Fruit fly (Drosophila melanogaster): ENCODE results near the gene ND-20L.

Gene ND-20L

DNA sequence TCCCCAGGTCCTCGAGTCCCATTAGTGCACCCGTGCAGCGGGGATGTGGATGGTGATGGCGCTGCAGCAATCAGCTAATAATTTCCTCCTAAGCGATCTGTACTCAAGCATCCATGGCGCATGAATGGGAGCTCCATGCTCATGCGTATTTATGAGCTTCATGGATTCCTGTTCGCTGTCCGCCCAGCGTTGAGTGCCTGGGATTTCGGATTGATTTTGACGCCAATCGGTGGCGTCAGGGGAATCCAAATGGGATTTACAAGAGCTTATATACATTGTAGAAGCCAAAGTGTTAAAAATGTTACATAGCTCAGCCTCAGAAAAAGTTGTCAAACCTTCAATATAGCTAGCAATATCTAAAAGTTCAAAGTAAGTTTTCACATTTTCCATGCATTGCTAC is at the start of gene ND-20L:
Gene ND-20L, plus strand, starts transcription at position 301 of the 400 bp plus-strand sequence.
- TF ChIP-seq NFAT (GFP tag; IDR thresholded peaks at IDR 0.05) (0 out of 2 replicates have a peak, but pooled peaks have one; percentile 8), CG8924 (tag; optimal IDR thresholded peaks at IDR 0.05) (no peak)

DNA sequence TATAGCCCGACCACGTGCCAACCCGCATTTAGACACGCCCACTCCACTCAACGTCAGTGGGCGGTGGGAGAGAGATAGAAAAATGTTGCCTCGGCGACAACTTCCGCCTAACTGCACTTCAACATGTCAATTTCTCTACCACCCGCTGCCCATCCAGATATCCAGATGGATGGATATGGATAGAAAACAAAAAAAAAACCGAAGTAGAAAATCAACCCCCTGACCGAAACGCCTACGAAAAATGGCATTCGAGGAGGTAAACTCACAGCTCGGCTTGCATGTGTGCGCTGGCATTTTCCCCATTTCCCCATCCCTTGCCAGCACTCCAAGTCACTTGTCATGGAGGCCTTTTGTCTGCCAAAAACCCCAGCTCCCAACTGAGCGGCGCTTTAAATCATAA is 48.8 kb upstream of the ND-20L start:
- TF ChIP-seq bab2 (GFP tag; optimal IDR thresholded peaks at IDR 0.05) (no peak), CG7556 (GFP tag; optimal IDR thresholded peaks at IDR 0.05) (no peak), nerfin-1 (tag; optimal IDR thresholded peaks at IDR 0.05) (peak; percentile 63), lov (optimal IDR thresholded peaks at IDR 0.05) (no peak), lov (GFP tag; IDR thresholded peaks at IDR 0.05) (no peak), Kr (GFP tag; optimal IDR thresholded peaks at IDR 0.05) (peak; percentile 4), maf-S (GFP tag; optimal IDR thresholded peaks at IDR 0.05) (no peak), CG2120 (GFP tag; optimal IDR thresholded peaks at IDR 0.05) (no peak), Hey (tag; optimal IDR thresholded peaks at IDR 0.05) (peak; percentile 28), CG9215 (GFP tag; IDR thresholded peaks at IDR 0.05) (no peak), sisA (GFP tag; IDR thresholded peaks at IDR 0.05) (no peak), sqz (GFP tag; optimal IDR thresholded peaks at IDR 0.05) (peak; percentile 53), Ets65A (GFP tag) (peak; percentile 79)

DNA sequence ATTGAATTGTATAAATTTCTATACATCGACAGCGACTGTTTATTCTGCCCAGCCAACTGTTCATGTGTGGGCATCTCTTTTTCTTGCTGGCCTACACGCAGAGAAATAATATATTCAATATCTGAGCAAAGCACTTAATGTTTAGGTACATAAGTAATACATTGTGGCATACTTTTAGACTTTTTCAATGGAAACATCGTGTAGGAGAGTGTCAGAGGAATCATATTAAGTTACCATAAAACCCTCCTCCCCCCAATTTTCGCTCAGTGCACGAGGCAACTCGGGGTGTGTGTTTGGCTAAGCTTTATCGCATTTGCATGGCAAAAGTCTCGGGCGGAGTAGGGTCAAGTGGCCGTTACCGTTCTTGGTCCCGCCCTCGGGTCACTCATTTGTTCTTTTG is 45.4 kb upstream of the ND-20L start:
- TF ChIP-seq CG1792 (GFP tag; optimal IDR thresholded peaks at IDR 0.05) (no peak), caup (GFP tag; optimal IDR thresholded peaks at IDR 0.05; ENCODE audit: severe bottlenecking) (no peak), odd (GFP tag; optimal IDR thresholded peaks at IDR 0.05) (no peak), slbo (GFP tag; IDR thresholded peaks at IDR 0.05) (peak; percentile 48; the same call in 1 of the 2 replicates), Med (GFP tag) (no peak), Dad (GFP tag; optimal IDR thresholded peaks at IDR 0.05) (no peak), CG15269 (tag; optimal IDR thresholded peaks at IDR 0.05) (peak; percentile 8), Fer3 (tag; optimal IDR thresholded peaks at IDR 0.05) (no peak), BtbVII (GFP tag; optimal IDR thresholded peaks at IDR 0.05) (no peak), Ets65A (GFP tag) (peak; percentile 90), sd (tag; optimal IDR thresholded peaks at IDR 0.05) (no peak), CG8290 (GFP tag; optimal IDR thresholded peaks at IDR 0.05) (no peak), CG8290 (tag; optimal IDR thresholded peaks at IDR 0.05) (peak in 1 of 2 experiments; percentile 42), Six4 (GFP tag; optimal IDR thresholded peaks at IDR 0.05) (no peak), CG2889 (GFP tag; IDR thresholded peaks at IDR 0.05) (0 out of 3 replicates have a peak, but pooled peaks have one; percentile 12), PHDP (tag; optimal IDR thresholded peaks at IDR 0.05) (peak; percentile 1), hbn (GFP tag; IDR thresholded peaks at IDR 0.05; ENCODE audit: partially characterized antibody) (no peak), row (GFP tag; IDR thresholded peaks at IDR 0.05) (peak; percentile 42; the same call in 1 of the 3 replicates), grau (tag; optimal IDR thresholded peaks at IDR 0.05) (no peak), jumu (GFP tag; optimal IDR thresholded peaks at IDR 0.05) (no peak), her (GFP tag; optimal IDR thresholded peaks at IDR 0.05) (no peak), sug (tag; optimal IDR thresholded peaks at IDR 0.05) (no peak), CG12219 (GFP tag; optimal IDR thresholded peaks at IDR 0.05) (no peak), CG13123 (GFP tag; optimal IDR thresholded peaks at IDR 0.05) (no peak), Mad (GFP tag; optimal IDR thresholded peaks at IDR 0.05) (no peak), wek (GFP tag; optimal IDR thresholded peaks at IDR 0.05) (no peak), dati (GFP tag; IDR thresholded peaks at IDR 0.05) (no peak), CG10543 (GFP tag; optimal IDR thresholded peaks at IDR 0.05) (no peak), ci (GFP tag; IDR thresholded peaks at IDR 0.05) (no peak), Hr78 (GFP tag; optimal IDR thresholded peaks at IDR 0.05) (no peak), corto (GFP tag; optimal IDR thresholded peaks at IDR 0.05) (no peak), CG10321 (GFP tag; IDR thresholded peaks at IDR 0.05) (no peak), jing (GFP tag; optimal IDR thresholded peaks at IDR 0.05) (peak; percentile 0), CG4707 (GFP tag; optimal IDR thresholded peaks at IDR 0.05) (no peak), unc-4 (GFP tag; IDR thresholded peaks at IDR 0.05; ENCODE audit: partially characterized antibody) (no peak)
